Fruit fly (Drosophila melanogaster) whole organism, embryonic: Measurements from ENCODE around the gene Msh6.
A peak's percentile ranks its signal among the peaks of the same experiment; 100 is the strongest.

Source experiments
- Atf3 ChIP-seq: fragments of 200-800 bp; sonication (Bioruptor generic); optimal IDR thresholded peaks from 3 replicates; lab custom pipeline; 2016; ENCODE audit warnings: missing biosample characterization, missing genetic modification characterization
- Blimp-1 ChIP-seq: fragments of 200-800 bp; sonication (Bioruptor generic); optimal IDR thresholded peaks from 3 replicates; lab custom pipeline; 2018; ENCODE audit warnings: missing biosample characterization, missing genetic modification characterization, mild to moderate bottlenecking, moderate library complexity, missing genetic modification reagents
- CG10267 ChIP-seq: fragments of 200-800 bp; sonication (Bioruptor generic); optimal IDR thresholded peaks from 2 replicates; lab custom pipeline; 2018; ENCODE audit warnings: missing biosample characterization, mild to moderate bottlenecking, missing genetic modification characterization, moderate library complexity
- CG10979 ChIP-seq: fragments of 200-800 bp; sonication (Bioruptor generic); optimal IDR thresholded peaks from 2 replicates; lab custom pipeline; 2018; ENCODE audit warnings: missing biosample characterization, mild to moderate bottlenecking, missing genetic modification characterization, moderate library complexity
- CG1233 ChIP-seq: fragments of 200-800 bp; sonication (Bioruptor generic); optimal IDR thresholded peaks from 4 replicates; lab custom pipeline; 2018; ENCODE audit warnings: missing biosample characterization, mild to moderate bottlenecking, missing genetic modification characterization
- CG12391 ChIP-seq: fragments of 200-800 bp; sonication (Bioruptor generic); optimal IDR thresholded peaks from 3 replicates; lab custom pipeline; 2018; ENCODE audit warnings: missing biosample characterization, mild to moderate bottlenecking, missing genetic modification characterization, moderate library complexity
- CG13424 ChIP-seq: fragments of 200-800 bp; sonication (Bioruptor generic); optimal IDR thresholded peaks from 2 replicates; lab custom pipeline; 2019; ENCODE audit warnings: missing biosample characterization, mild to moderate bottlenecking, missing genetic modification characterization, moderate library complexity
- CG14014 ChIP-seq: fragments of 200-800 bp; sonication (Bioruptor generic); IDR thresholded peaks from 2 replicates; pipeline ENCODE4 v1.3.6; 2022; ENCODE audit warnings: missing biosample characterization, missing genetic modification characterization
- CG15601 ChIP-seq: fragments of 200-800 bp; sonication (Bioruptor generic); optimal IDR thresholded peaks from 3 replicates; lab custom pipeline; 2019; ENCODE audit warnings: missing biosample characterization, mild to moderate bottlenecking, missing genetic modification characterization, moderate library complexity
- CG17359 ChIP-seq: fragments of 200-800 bp; sonication (Bioruptor generic); optimal IDR thresholded peaks from 3 replicates; lab custom pipeline; 2018; ENCODE audit warnings: missing biosample characterization, mild to moderate bottlenecking, missing genetic modification characterization, moderate library complexity
- CG17829 ChIP-seq: fragments of 200-800 bp; optimal IDR thresholded peaks from 2 replicates; lab custom pipeline; 2019; ENCODE audit warnings: missing biosample characterization, mild to moderate bottlenecking, missing genetic modification characterization, moderate library complexity
- CG18619 ChIP-seq: fragments of 200-800 bp; sonication (Bioruptor generic); optimal IDR thresholded peaks from 3 replicates; lab custom pipeline; 2017; ENCODE audit warnings: missing biosample characterization, mild to moderate bottlenecking, missing genetic modification characterization
- CG2199 ChIP-seq: fragments of 200-800 bp; sonication (Bioruptor generic); IDR thresholded peaks from 3 replicates; pipeline ENCODE4 v1.3.6; 2022; ENCODE audit warnings: missing biosample characterization, missing genetic modification characterization
- CG2202 ChIP-seq: fragments of 200-800 bp; sonication (Bioruptor generic); optimal IDR thresholded peaks from 2 replicates; lab custom pipeline; 2018; ENCODE audit warnings: missing biosample characterization, mild to moderate bottlenecking, missing genetic modification characterization
- CG2678 ChIP-seq: fragments of 200-800 bp; sonication (Bioruptor generic); optimal IDR thresholded peaks from 3 replicates; lab custom pipeline; 2019; ENCODE audit warnings: missing biosample characterization, mild to moderate bottlenecking, missing genetic modification characterization, moderate library complexity
- CG31365 ChIP-seq: fragments of 200-800 bp; sonication (Bioruptor generic); optimal IDR thresholded peaks from 2 replicates; lab custom pipeline; 2018; ENCODE audit warnings: missing biosample characterization, mild to moderate bottlenecking, missing genetic modification characterization
- CG31441 ChIP-seq: fragments of 200-800 bp; sonication (Bioruptor generic); IDR thresholded peaks from 2 replicates; pipeline ENCODE4 v1.3.6; 2022; ENCODE audit warnings: missing biosample characterization, missing genetic modification characterization
- CG32767 ChIP-seq: fragments of 200-800 bp; sonication (Bioruptor generic); IDR thresholded peaks from 2 replicates; pipeline ENCODE4 v1.3.6; 2022; ENCODE audit warnings: missing biosample characterization, missing genetic modification characterization
- CG3726 ChIP-seq: fragments of 200-800 bp; sonication (Bioruptor generic); IDR thresholded peaks from 3 replicates; pipeline ENCODE4, ENCODE4 v1.3.6; 2022; ENCODE audit warnings: missing biosample characterization, missing genetic modification characterization
- CG4404 ChIP-seq: fragments of 200-800 bp; sonication (Bioruptor generic); IDR thresholded peaks from 2 replicates; pipeline ENCODE4 v1.3.6; 2022; ENCODE audit warnings: missing biosample characterization, missing genetic modification characterization
- CG4424 ChIP-seq: fragments of 200-800 bp; sonication (Bioruptor generic); optimal IDR thresholded peaks from 3 replicates; lab custom pipeline; 2016; ENCODE audit warnings: missing biosample characterization, missing genetic modification characterization
- CG4854 ChIP-seq: fragments of 200-800 bp; sonication (Bioruptor generic); optimal IDR thresholded peaks from 2 replicates; lab custom pipeline; 2016; ENCODE audit warnings: missing biosample characterization, missing genetic modification characterization, inconsistent platforms
- CG6689 ChIP-seq: fragments of 200-800 bp; sonication (Bioruptor generic); IDR thresholded peaks from 2 replicates; pipeline ENCODE4 v1.3.6; 2022; ENCODE audit warnings: missing biosample characterization, missing genetic modification characterization
- CG7556 ChIP-seq: fragments of 200-800 bp; sonication (Bioruptor generic); optimal IDR thresholded peaks from 2 replicates; lab custom pipeline; 2017; ENCODE audit warnings: missing biosample characterization, mild to moderate bottlenecking, missing genetic modification characterization
- CG7839 ChIP-seq: fragments of 200-800 bp; sonication (Bioruptor generic); optimal IDR thresholded peaks from 3 replicates; lab custom pipeline; 2018; ENCODE audit warnings: missing biosample characterization, mild to moderate bottlenecking, missing genetic modification characterization, moderate library complexity
- CG8924 ChIP-seq: fragments of 200-800 bp; optimal IDR thresholded peaks from 3 replicates; lab custom pipeline; 2019; ENCODE audit warnings: missing biosample characterization, mild to moderate bottlenecking, missing genetic modification characterization, moderate library complexity
- CG9727 ChIP-seq: fragments of 200-800 bp; sonication (Bioruptor generic); optimal IDR thresholded peaks from 3 replicates; lab custom pipeline; 2017; ENCODE audit warnings: missing biosample characterization, mild to moderate bottlenecking, missing genetic modification characterization
- CG9797 ChIP-seq: fragments of 200-800 bp; sonication (Bioruptor generic); optimal IDR thresholded peaks from 3 replicates; lab custom pipeline; 2018; ENCODE audit warnings: missing biosample characterization, mild to moderate bottlenecking, missing genetic modification characterization
- Dp ChIP-seq: fragments of 200-800 bp; sonication (Bioruptor generic); optimal IDR thresholded peaks from 2 replicates; lab custom pipeline; 2018; ENCODE audit warnings: missing biosample characterization, mild to moderate bottlenecking, missing genetic modification characterization, moderate library complexity
- Hr51 ChIP-seq, 2 experiments: fragments of 200-800 bp; sonication (Bioruptor generic); optimal IDR thresholded peaks; 2 replicates in 1 of 2; 3 replicates in 1 of 2; lab custom pipeline; 2016 to 2018; ENCODE audit warnings: missing biosample characterization in 2 of 2, missing genetic modification characterization in 2 of 2, mild to moderate bottlenecking in 1 of 2, moderate library complexity in 1 of 2
- Hr78 ChIP-seq, 2 experiments: fragments of 200-800 bp in 1 of 2; fragments of >200 bp in 1 of 2; sonication (Bioruptor generic) in 1 of 2; optimal IDR thresholded peaks; 2 replicates each; lab custom pipeline; 2017 to 2019; ENCODE audit warnings: missing biosample characterization in 2 of 2, missing genetic modification characterization in 2 of 2, mild to moderate bottlenecking in 1 of 2, moderate library complexity in 1 of 2
- Neu2 ChIP-seq: fragments of 200-800 bp; sonication (Bioruptor generic); optimal IDR thresholded peaks from 3 replicates; lab custom pipeline; 2016; ENCODE audit warnings: missing biosample characterization, missing genetic modification characterization, borderline replicate concordance
- Opbp ChIP-seq: fragments of 200-800 bp; sonication (Bioruptor generic); IDR thresholded peaks from 3 replicates; pipeline ENCODE4 v1.3.6; 2022; ENCODE audit warnings: missing biosample characterization, missing genetic modification characterization; ENCODE audit not compliant: partially characterized antibody
- Sox100B ChIP-seq: fragments of 200-800 bp; sonication (Bioruptor generic); optimal IDR thresholded peaks from 3 replicates; lab custom pipeline; 2018; ENCODE audit warnings: missing biosample characterization, mild to moderate bottlenecking, missing genetic modification characterization
- Sry-δ ChIP-seq: fragments of 200-800 bp; sonication (Bioruptor generic); optimal IDR thresholded peaks from 2 replicates; lab custom pipeline; 2016; ENCODE audit warnings: missing biosample characterization, missing genetic modification characterization
- br ChIP-seq: fragments of >200 bp; optimal IDR thresholded peaks from 2 replicates; lab custom pipeline; 2017
- bsh ChIP-seq, 2 experiments: fragments of 200-800 bp; sonication (Bioruptor generic); optimal IDR thresholded peaks; 2 replicates each; lab custom pipeline; 2017 to 2018; ENCODE audit warnings: mild to moderate bottlenecking in 2 of 2, missing biosample characterization in 2 of 2, missing genetic modification characterization in 2 of 2, moderate library complexity in 1 of 2
- dimm ChIP-seq: fragments of 200-800 bp; sonication (Bioruptor generic); IDR thresholded peaks from 2 replicates; pipeline ENCODE4 v1.3.6; 2022; ENCODE audit warnings: missing biosample characterization, missing genetic modification characterization
- dmrt11E ChIP-seq: fragments of 200-800 bp; sonication (Bioruptor generic); optimal IDR thresholded peaks from 3 replicates; lab custom pipeline; 2018; ENCODE audit warnings: missing biosample characterization, mild to moderate bottlenecking, missing genetic modification characterization, moderate library complexity
- dmrt99B ChIP-seq: fragments of 200-800 bp; sonication (Bioruptor generic); optimal IDR thresholded peaks from 2 replicates; lab custom pipeline; 2018; ENCODE audit warnings: missing biosample characterization, mild to moderate bottlenecking, missing genetic modification characterization, moderate library complexity
- gcm ChIP-seq: fragments of 200-800 bp; sonication (Bioruptor generic); optimal IDR thresholded peaks from 2 replicates; lab custom pipeline; 2019; ENCODE audit warnings: missing biosample characterization, mild to moderate bottlenecking, missing genetic modification characterization, moderate library complexity
- grau ChIP-seq: fragments of 200-800 bp; optimal IDR thresholded peaks from 3 replicates; lab custom pipeline; 2019; ENCODE audit warnings: missing biosample characterization, mild to moderate bottlenecking, missing genetic modification characterization, moderate library complexity
- gro ChIP-seq: fragments of 200-800 bp; sonication (Bioruptor generic); optimal IDR thresholded peaks from 2 replicates; lab custom pipeline; 2016; ENCODE audit warnings: missing biosample characterization, missing genetic modification characterization
- lola ChIP-seq, 3 experiments: fragments of >200 bp in 2 of 3; fragments of 200-800 bp in 1 of 3; sonication (Bioruptor generic) in 1 of 3; optimal IDR thresholded peaks; 2 replicates each; lab custom pipeline; 2017 to 2019; ENCODE audit warnings: missing biosample characterization in 3 of 3, missing genetic modification characterization in 3 of 3, mild to moderate bottlenecking in 1 of 3, moderate library complexity in 1 of 3
- luna ChIP-seq: fragments of 200-800 bp; sonication (Bioruptor generic); optimal IDR thresholded peaks from 2 replicates; lab custom pipeline; 2016; ENCODE audit warnings: missing biosample characterization, missing genetic modification characterization
- nerfin-1 ChIP-seq: fragments of 200-800 bp; sonication (Bioruptor generic); optimal IDR thresholded peaks from 3 replicates; lab custom pipeline; 2019; ENCODE audit warnings: missing biosample characterization, mild to moderate bottlenecking, missing genetic modification characterization, moderate library complexity
- otp ChIP-seq: fragments of 200-800 bp; sonication (Bioruptor generic); IDR thresholded peaks from 3 replicates; pipeline ENCODE4, ENCODE4 v1.3.6; 2022; ENCODE audit warnings: missing biosample characterization, missing genetic modification characterization
- phol ChIP-seq: fragments of 200-800 bp; sonication (Bioruptor generic); optimal IDR thresholded peaks from 3 replicates; lab custom pipeline; 2018; ENCODE audit warnings: missing biosample characterization, mild to moderate bottlenecking, missing genetic modification characterization, moderate library complexity
- row ChIP-seq: fragments of 200-800 bp; sonication (Bioruptor generic); IDR thresholded peaks from 3 replicates; pipeline ENCODE4 v1.3.6; 2022; ENCODE audit warnings: missing biosample characterization, missing genetic modification characterization
- trh ChIP-seq: fragments of 200-800 bp; sonication (Bioruptor generic); optimal IDR thresholded peaks from 2 replicates; lab custom pipeline; 2016; ENCODE audit warnings: missing biosample characterization, missing genetic modification characterization

Msh6 gene

dm6 chr3L:15174823-15175222, 16.5 kb upstream of the Msh6 start (continued):
- TF ChIP-seq CG2678 (tag; lab: Kevin White, UChicago), result peak; percentile 57
- peak; percentile 13 for TF ChIP-seq CG4424
- TF ChIP-seq gcm, result no peak
- TF ChIP-seq CG15601 (tag; lab: Kevin White, UChicago), result peak; percentile 43
- no peak for TF ChIP-seq CG3726 (GFP tag; lab: Robert Waterston, UW)
- TF ChIP-seq Hr78 (GFP tag; optimal IDR thresholded peaks at IDR 0.05; lab: Kevin White, UChicago), result peak in 1 of 2 experiments; percentile 20
- TF ChIP-seq CG6689, result peak; percentile 47; the same call in 1 of the 2 replicates
- peak; percentile 83 for TF ChIP-seq CG10979 (tag; lab: Kevin White, UChicago)
- TF ChIP-seq CG4404, result no peak
- peak; percentile 3 for TF ChIP-seq CG2202
- peak; percentile 23 for TF ChIP-seq CG8924
- peak; percentile 77 for TF ChIP-seq dmrt11E
- TF ChIP-seq CG9797 (GFP tag; lab: Kevin White, UChicago), result no peak
- no peak for TF ChIP-seq CG32767 (GFP tag; lab: Robert Waterston, UW)
- no peak for TF ChIP-seq Sry-δ (GFP tag; lab: Kevin White, UChicago)
- TF ChIP-seq Dp (GFP tag; lab: Kevin White, UChicago), result no peak
- TF ChIP-seq CG18619 (GFP tag; lab: Kevin White, UChicago), result no peak
- peak; percentile 44 for TF ChIP-seq dmrt99B (tag; lab: Kevin White, UChicago)
- peak; percentile 70 for TF ChIP-seq CG17829 (tag; lab: Kevin White, UChicago)
- no peak for TF ChIP-seq Atf3 (GFP tag; lab: Kevin White, UChicago)
- TF ChIP-seq CG31441, result peak; percentile 70
- peak; percentile 31 for TF ChIP-seq CG13424 (tag; lab: Kevin White, UChicago)
- no peak for TF ChIP-seq gro
- peak; percentile 13 for TF ChIP-seq CG10267 (tag; lab: Kevin White, UChicago)
- peak; percentile 56 for TF ChIP-seq grau (tag; lab: Kevin White, UChicago)
- no peak for TF ChIP-seq br
- 0 out of 3 replicates have a peak, but pooled peaks have one; percentile 10 for TF ChIP-seq row (GFP tag; lab: Robert Waterston, UW)
- TF ChIP-seq CG14014 (GFP tag; lab: Robert Waterston, UW), result no peak
- TF ChIP-seq Opbp (GFP tag; lab: Robert Waterston, UW), result no peak
- TF ChIP-seq CG4854 (GFP tag; lab: Kevin White, UChicago), result no peak
- no peak for TF ChIP-seq CG17359
- peak; percentile 45 for TF ChIP-seq CG12391
- TF ChIP-seq luna (GFP tag; lab: Kevin White, UChicago), result no peak
- TF ChIP-seq bsh (GFP tag; optimal IDR thresholded peaks at IDR 0.05; lab: Kevin White, UChicago), result peak in 1 of 2 experiments; percentile 65
- TF ChIP-seq dimm (GFP tag; lab: Robert Waterston, UW), result no peak
- no peak for TF ChIP-seq CG1233 (GFP tag; lab: Kevin White, UChicago)
- peak; percentile 73 for TF ChIP-seq phol
- TF ChIP-seq nerfin-1 (tag; lab: Kevin White, UChicago), result peak; percentile 21
- peak; percentile 10 for TF ChIP-seq CG7556 (GFP tag; lab: Kevin White, UChicago)
- peak; percentile 12 for TF ChIP-seq Blimp-1 (GFP tag; lab: Kevin White, UChicago)
- peak; percentile 54 for TF ChIP-seq CG9727 (GFP tag; lab: Kevin White, UChicago)
- TF ChIP-seq lola (GFP tag; optimal IDR thresholded peaks at IDR 0.05; lab: Kevin White, UChicago), result peak in 1 of 3 experiments; percentile 84
- TF ChIP-seq trh (GFP tag; lab: Kevin White, UChicago), result no peak
- no peak for TF ChIP-seq CG2199 (GFP tag; lab: Robert Waterston, UW)
- peak; percentile 62 for TF ChIP-seq CG7839 (tag; lab: Kevin White, UChicago)
- TF ChIP-seq Hr51 (GFP tag; optimal IDR thresholded peaks at IDR 0.05; lab: Kevin White, UChicago), result peak in 1 of 2 experiments; percentile 26
- TF ChIP-seq otp, result no peak
- no peak for TF ChIP-seq Neu2 (GFP tag; lab: Kevin White, UChicago)
- TF ChIP-seq Sox100B, result peak; percentile 17
- TF ChIP-seq CG31365 (tag; lab: Kevin White, UChicago), result no peak
